Worm (Caenorhabditis elegans) whole organism, L1 larva: Measurements from ENCODE around the gene F08F3.1.
A peak's percentile ranks its signal among the peaks of the same experiment; 100 is the strongest.

Experiments used
- C04F5.9 ChIP-seq: sonication (generic microtip); optimal IDR thresholded peaks from 2 replicates; lab custom pipeline; 2016; ENCODE audit warnings: missing genetic modification characterization, missing compliant biosample characterization
- C16A3.4 ChIP-seq: fragments of 150-350 bp; optimal IDR thresholded peaks from 2 replicates; lab custom pipeline; 2014; ENCODE audit warnings: missing biosample characterization, missing genetic modification characterization
- Y116A8C.19 ChIP-seq: sonication (generic microtip); optimal IDR thresholded peaks from 2 replicates; lab custom pipeline; 2016; ENCODE audit warnings: missing compliant biosample characterization, missing genetic modification characterization, borderline replicate concordance
- aha-1 ChIP-seq: fragments of 150-350 bp; optimal IDR thresholded peaks from 2 replicates; lab custom pipeline; 2014; ENCODE audit warnings: missing biosample characterization, missing genetic modification characterization
- alr-1 ChIP-seq: fragments of 200-800 bp; sonication (Bioruptor generic); optimal IDR thresholded peaks from 2 replicates; lab custom pipeline; 2018; ENCODE audit warnings: borderline replicate concordance, mild to moderate bottlenecking, missing genetic modification characterization, missing compliant biosample characterization
- aly-2 ChIP-seq: fragments of 150-350 bp; optimal IDR thresholded peaks from 2 replicates; lab custom pipeline; 2014; ENCODE audit warnings: missing biosample characterization, missing genetic modification characterization
- ama-1 ChIP-seq: fragments of 150-350 bp; optimal IDR thresholded peaks from 2 replicates; lab custom pipeline; 2014
- blmp-1 ChIP-seq: fragments of 150-350 bp; optimal IDR thresholded peaks from 2 replicates; lab custom pipeline; 2014; ENCODE audit warnings: missing biosample characterization, missing genetic modification characterization
- ceh-8 ChIP-seq: fragments of 200-800 bp; sonication (Bioruptor generic); optimal IDR thresholded peaks from 2 replicates; lab custom pipeline; 2018; ENCODE audit warnings: mild to moderate bottlenecking, missing genetic modification characterization, moderate library complexity, missing compliant biosample characterization
- ceh-82 ChIP-seq, 3 experiments: fragments of 150-350 bp in 1 of 3; sonication (generic microtip) in 2 of 3; optimal IDR thresholded peaks; 2 replicates each; lab custom pipeline; 2014 to 2017; ENCODE audit warnings: missing biosample characterization in 3 of 3, missing genetic modification characterization in 3 of 3
- efl-1 ChIP-seq, 4 experiments: fragments of 150-350 bp; optimal IDR thresholded peaks in 3 of 4; peaks in 1 of 4; 1 replicate in 1 of 4; 2 replicates in 3 of 4; lab custom pipeline; 2014; ENCODE audit warnings: missing biosample characterization in 2 of 4, missing genetic modification characterization in 2 of 4, missing genetic modification reagents in 2 of 4
- egl-27 ChIP-seq, 2 experiments: fragments of 150-350 bp in 1 of 2; sonication (generic microtip); optimal IDR thresholded peaks; 3 replicates each; lab custom pipeline; 2017 to 2018; ENCODE audit warnings: missing biosample characterization in 2 of 2, missing genetic modification characterization in 2 of 2, missing genetic modification reagents in 2 of 2
- elt-3 ChIP-seq, 6 experiments: fragments of 150-350 bp in 1 of 6; sonication (generic microtip); optimal IDR thresholded peaks; 2 replicates each; lab custom pipeline; 2017 to 2018; ENCODE audit warnings: missing biosample characterization in 6 of 6, missing genetic modification characterization in 6 of 6, inconsistent platforms in 1 of 6
- fkh-10 ChIP-seq: sonication (generic microtip); optimal IDR thresholded peaks from 2 replicates; lab custom pipeline; 2017; ENCODE audit warnings: missing biosample characterization, missing genetic modification reagents, missing genetic modification characterization
- isw-1 ChIP-seq: fragments of 200-800 bp; sonication (Bioruptor generic); IDR thresholded peaks from 2 replicates; pipeline ENCODE4 v1.3.6; 2022; ENCODE audit warnings: missing genetic modification characterization, missing compliant biosample characterization
- jun-1 ChIP-seq: fragments of 150-350 bp; optimal IDR thresholded peaks from 2 replicates; lab custom pipeline; 2014; ENCODE audit warnings: missing biosample characterization, missing genetic modification reagents, missing genetic modification characterization
- lin-14 ChIP-seq: fragments of 200-800 bp; sonication (Bioruptor generic); optimal IDR thresholded peaks from 2 replicates; lab custom pipeline; 2018; ENCODE audit warnings: mild to moderate bottlenecking, missing genetic modification characterization, moderate library complexity, missing compliant biosample characterization
- lsy-2 ChIP-seq, 2 experiments: fragments of 150-350 bp; optimal IDR thresholded peaks; 2 replicates each; lab custom pipeline; 2014; ENCODE audit warnings: missing biosample characterization in 2 of 2, missing genetic modification characterization in 2 of 2
- mdl-1 ChIP-seq, 2 experiments: fragments of 150-350 bp; optimal IDR thresholded peaks; 2 replicates each; lab custom pipeline; 2014 to 2017; ENCODE audit warnings: missing biosample characterization in 2 of 2, missing genetic modification characterization in 2 of 2, inconsistent platforms in 1 of 2
- mef-2 ChIP-seq: fragments of 150-350 bp; optimal IDR thresholded peaks from 2 replicates; lab custom pipeline; 2014; ENCODE audit warnings: missing biosample characterization, missing genetic modification characterization
- nhr-11 ChIP-seq: fragments of 150-350 bp; optimal IDR thresholded peaks from 2 replicates; lab custom pipeline; 2014; ENCODE audit warnings: missing biosample characterization, missing genetic modification characterization
- nhr-19 ChIP-seq: fragments of 200-800 bp; sonication (Bioruptor generic); conservative IDR thresholded peaks from 2 replicates; pipeline ENCODE4 v1.3.6; 2022; ENCODE audit warnings: missing genetic modification characterization, missing compliant biosample characterization
- nhr-20 ChIP-seq: sonication (generic microtip); optimal IDR thresholded peaks from 2 replicates; lab custom pipeline; 2016; ENCODE audit warnings: mild to moderate bottlenecking, missing genetic modification characterization, missing compliant biosample characterization
- nhr-237 ChIP-seq: fragments of 150-350 bp; optimal IDR thresholded peaks from 2 replicates; lab custom pipeline; 2014; ENCODE audit warnings: missing biosample characterization, missing genetic modification characterization
- nhr-71 ChIP-seq: sonication (generic microtip); optimal IDR thresholded peaks from 2 replicates; lab custom pipeline; 2016; ENCODE audit warnings: mild to moderate bottlenecking, missing genetic modification characterization, moderate library complexity, missing compliant biosample characterization
- nhr-76 ChIP-seq: sonication (generic microtip); optimal IDR thresholded peaks from 2 replicates; lab custom pipeline; 2017; ENCODE audit warnings: missing biosample characterization, missing genetic modification characterization
- nhr-77 ChIP-seq: fragments of 150-350 bp; optimal IDR thresholded peaks from 2 replicates; lab custom pipeline; 2014; ENCODE audit warnings: missing biosample characterization, missing genetic modification characterization
- nhr-85 ChIP-seq: sonication (generic microtip); peaks from one replicate; lab custom pipeline; 2016; ENCODE audit warnings: missing genetic modification characterization, inconsistent platforms, missing compliant biosample characterization
- nhr-90 ChIP-seq: sonication (generic microtip); optimal IDR thresholded peaks from 2 replicates; lab custom pipeline; 2016; ENCODE audit warnings: mild to moderate bottlenecking, missing genetic modification characterization, missing compliant biosample characterization; ENCODE audit not compliant: poor library complexity
- pax-3 ChIP-seq: fragments of 200-800 bp; sonication (Bioruptor generic); optimal IDR thresholded peaks from 2 replicates; lab custom pipeline; 2018; ENCODE audit warnings: mild to moderate bottlenecking, missing genetic modification characterization, moderate library complexity, missing compliant biosample characterization
- rnt-1 ChIP-seq: sonication (generic microtip); optimal IDR thresholded peaks from 2 replicates; lab custom pipeline; 2016; ENCODE audit warnings: mild to moderate bottlenecking, missing genetic modification characterization, moderate library complexity, missing compliant biosample characterization
- snu-23 ChIP-seq: sonication (generic microtip); optimal IDR thresholded peaks from 2 replicates; lab custom pipeline; 2016; ENCODE audit warnings: missing genetic modification characterization, missing compliant biosample characterization
- sptf-1 ChIP-seq: fragments of 150-350 bp; optimal IDR thresholded peaks from 2 replicates; lab custom pipeline; 2014; ENCODE audit warnings: missing biosample characterization, missing genetic modification characterization
- unc-30 ChIP-seq: sonication (generic microtip); optimal IDR thresholded peaks from 2 replicates; lab custom pipeline; 2017; ENCODE audit warnings: missing biosample characterization, missing genetic modification characterization
- zip-4 ChIP-seq: fragments of 200-800 bp; sonication (Bioruptor generic); optimal IDR thresholded peaks from 2 replicates; lab custom pipeline; 2018; ENCODE audit warnings: mild to moderate bottlenecking, missing genetic modification characterization, moderate library complexity, missing compliant biosample characterization
- ztf-4 ChIP-seq: fragments of 150-350 bp; optimal IDR thresholded peaks from 2 replicates; lab custom pipeline; 2014; ENCODE audit warnings: missing biosample characterization, missing genetic modification characterization

The F08F3.1 gene

ce11 chrV:5425008-5425407 is 20.9 kb upstream of the F08F3.1 start (continued):
- TF ChIP-seq mef-2 (tag; lab: Kevin White, UChicago) (no peak), aly-2 (tag; lab: Kevin White, UChicago) (no peak), nhr-76 (tag; lab: Kevin White, UChicago) (no peak), ama-1 (no peak), alr-1 (no peak), Y116A8C.19 (tag; lab: Kevin White, UChicago) (no peak), efl-1 (optimal IDR thresholded peaks at IDR 0.05; lab: Kevin White, UChicago) (peak in 1 of 2 experiments; percentile 5), efl-1 (GFP tag; optimal IDR thresholded peaks at IDR 0.05 in 1 of 2; lab: Kevin White, UChicago) (peak in 1 of 2 experiments; percentile 73), blmp-1 (tag; lab: Kevin White, UChicago) (peak; percentile 67), snu-23 (peak; percentile 78), jun-1 (tag; lab: Kevin White, UChicago) (no peak), rnt-1 (tag; lab: Kevin White, UChicago) (peak; percentile 39), fkh-10 (GFP tag; lab: Kevin White, UChicago) (no peak), unc-30 (tag; lab: Kevin White, UChicago) (no peak), C16A3.4 (tag; lab: Kevin White, UChicago) (peak; percentile 14), mdl-1 (tag; optimal IDR thresholded peaks at IDR 0.05; lab: Kevin White, UChicago) (peak in 1 of 2 experiments; percentile 78), elt-3 (tag; optimal IDR thresholded peaks at IDR 0.05; lab: Kevin White, UChicago) (peak; percentile 62 to 96 (median 86)), sptf-1 (tag; lab: Kevin White, UChicago) (no peak)
- TF ChIP-seq, all 84 proteins: peak for 24

ce11 chrV:5426337-5426736 is 19.6 kb upstream of the F08F3.1 start:
- TF ChIP-seq efl-1 (optimal IDR thresholded peaks at IDR 0.05; lab: Kevin White, UChicago) (no peak), efl-1 (GFP tag; optimal IDR thresholded peaks at IDR 0.05 in 1 of 2; lab: Kevin White, UChicago) (peak in 1 of 2 experiments; percentile 49), lin-14 (peak; percentile 37), nhr-85 (tag; lab: Kevin White, UChicago) (peak; percentile 85), pax-3 (tag; lab: Kevin White, UChicago) (no peak), nhr-71 (tag; lab: Kevin White, UChicago) (peak; percentile 15), zip-4 (GFP tag; lab: Kevin White, UChicago) (no peak)

- TF ChIP-seq rnt-1 (tag; lab: Kevin White, UChicago) (no peak), isw-1 (GFP tag; lab: Robert Waterston, UW) (no peak), aly-2 (tag; lab: Kevin White, UChicago) (no peak), sptf-1 (tag; lab: Kevin White, UChicago) (no peak), ceh-8 (GFP tag; lab: Kevin White, UChicago) (no peak), nhr-20 (no peak), nhr-237 (tag; lab: Kevin White, UChicago) (no peak), ceh-82 (tag; optimal IDR thresholded peaks at IDR 0.05; lab: Kevin White, UChicago) (no peak), nhr-11 (no peak), nhr-85 (tag; lab: Kevin White, UChicago) (no peak), lsy-2 (tag; optimal IDR thresholded peaks at IDR 0.05; lab: Kevin White, UChicago) (no peak), egl-27 (tag; optimal IDR thresholded peaks at IDR 0.05; lab: Kevin White, UChicago) (no peak), nhr-90 (tag; lab: Kevin White, UChicago) (no peak), nhr-77 (tag; lab: Kevin White, UChicago) (no peak), lin-14 (no peak), C04F5.9 (tag; lab: Kevin White, UChicago) (no peak), ztf-4 (tag; lab: Kevin White, UChicago) (no peak), aha-1 (no peak), nhr-19 (GFP tag; lab: Robert Waterston, UW) (no peak)
Observed at ce11 chrV:5427860-5428259, 18.1 kb upstream of the F08F3.1 start, which contains the start of gene rhr-1. rhr-1 (plus strand) TSS chrV:5428160.

ce11 chrV:5432499-5432898 is 13.4 kb upstream of the F08F3.1 start, which contains the start of gene F08F3.8:
F08F3.8 (minus strand) TSS chrV:5432599.
- TF ChIP-seq nhr-19 (GFP tag; lab: Robert Waterston, UW) = no peak
- TF ChIP-seq, all 84 proteins: peak for 0
